Comparison of ENCODE assay signal across 1 fruit fly cellular context in the genomic region with DNA sequence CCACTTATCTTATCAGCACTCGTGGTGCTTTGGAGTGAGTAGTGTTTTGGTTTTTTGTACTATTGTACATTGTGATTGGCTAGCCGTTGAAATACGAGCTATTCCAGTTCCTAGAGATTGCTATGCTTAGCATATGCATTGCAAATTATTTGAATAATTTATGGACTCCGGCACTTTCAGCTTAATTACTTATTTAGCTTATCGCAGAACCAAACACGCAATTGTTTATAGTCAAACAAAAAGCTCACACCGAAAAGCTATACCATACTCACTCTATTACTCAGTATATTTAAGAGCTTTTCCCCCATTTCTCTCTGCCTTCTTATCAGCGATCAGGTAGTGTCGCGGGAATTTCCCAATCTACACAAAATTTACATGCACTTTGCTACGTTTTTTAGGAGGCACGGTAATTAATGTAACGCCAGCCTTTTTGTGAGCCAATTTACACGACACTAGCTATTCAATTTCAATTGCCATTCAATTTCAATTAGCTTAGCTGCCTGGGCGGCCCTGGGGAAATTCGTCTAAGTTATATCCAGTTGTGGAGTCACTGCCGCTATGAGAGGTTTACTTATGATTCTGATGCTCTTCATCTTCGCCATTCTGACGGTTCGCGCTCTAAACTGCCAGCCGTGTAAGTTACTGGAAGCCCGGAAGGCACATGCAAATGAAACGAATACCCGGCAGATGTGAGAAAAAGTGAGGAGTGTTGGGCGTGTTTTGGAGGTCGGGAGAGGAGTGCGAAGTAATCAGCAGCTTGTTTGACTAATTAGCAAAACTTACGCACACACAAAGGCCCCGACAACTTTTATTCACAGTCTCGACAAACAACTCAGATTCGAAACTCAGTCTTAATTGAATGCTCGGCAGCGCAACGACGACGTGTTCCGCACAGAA.
A peak's percentile ranks its signal among the peaks of the same experiment; 100 is the strongest.
TF ChIP-seq lines count a peak whose summit lies in the region.

CG44008 (minus strand) TSS at position 155 of the 897 bp plus-strand sequence.
CG14933 (plus strand) TSS at position 538 of the 897 bp plus-strand sequence.
CG46426 (plus strand) TSS at position 538 of the 897 bp plus-strand sequence.
CG42486 (plus strand) TSS at position 847 of the 897 bp plus-strand sequence.

TF ChIP-seq in whole organism, embryonic, 481 proteins besides CTCF, POLR2A, EP300 and RAD21 (continued from another document):
- TF ChIP-seq chinmo (GFP tag; IDR thresholded peaks at IDR 0.05; lab: Robert Waterston, UW; ENCODE audit: partially characterized antibody), result peak; percentile 24; the same call in 1 of the 4 replicates
- 0 out of 2 replicates have a peak, but pooled peaks have one; percentile 25 for TF ChIP-seq GATAe (GFP tag; conservative IDR thresholded peaks at IDR 0.05; lab: Robert Waterston, UW)
- no peak for TF ChIP-seq pfk (GFP tag; optimal IDR thresholded peaks at IDR 0.05; lab: Kevin White, UChicago)
- TF ChIP-seq CG30020 (tag; optimal IDR thresholded peaks at IDR 0.05; lab: Kevin White, UChicago), result no peak
